Worm (Caenorhabditis elegans) whole organism, young adult: ENCODE results near the gene mlcd-1.

Experiments
- cebp-1 ChIP-seq, 2 experiments: fragments of 200-800 bp in 1 of 2; sonication (Bioruptor generic) in 1 of 2; sonication (generic microtip) in 1 of 2; IDR thresholded peaks in 1 of 2; optimal IDR thresholded peaks in 1 of 2; 2 replicates each; pipeline versions ENCODE4 v1.3.6 to Lab custom; 2017 to 2022; ENCODE audit warnings: missing compliant biosample characterization in 2 of 2, missing genetic modification characterization in 2 of 2, mild to moderate bottlenecking in 1 of 2, missing genetic modification reagents in 1 of 2, moderate library complexity in 1 of 2
- nfya-1 ChIP-seq: sonication (generic microtip); optimal IDR thresholded peaks from 2 replicates; lab custom pipeline; 2017; ENCODE audit warnings: antibody characterized with exemption, missing compliant biosample characterization, missing genetic modification characterization, borderline replicate concordance; ENCODE audit not compliant: insufficient read depth
- nfya-2 ChIP-seq: fragments of 200-800 bp; sonication (Bioruptor generic); IDR thresholded peaks from 2 replicates; pipeline ENCODE4 v1.3.6; 2022; ENCODE audit warnings: missing genetic modification reagents, missing genetic modification characterization, missing compliant biosample characterization
- pha-4 ChIP-seq: fragments of 150-350 bp; sonication (generic microtip); optimal IDR thresholded peaks from 2 replicates; lab custom pipeline; 2014; ENCODE audit warnings: missing biosample characterization, missing genetic modification reagents, missing genetic modification characterization
- snpc-4 ChIP-seq, 5 experiments: fragments of 150-350 bp in 1 of 5; sonication (generic microtip) in 4 of 5; optimal IDR thresholded peaks; 2 replicates each; lab custom pipeline; 2014 to 2018; ENCODE audit warnings: missing genetic modification characterization in 5 of 5, missing biosample characterization in 3 of 5, antibody characterized with exemption in 2 of 5, mild to moderate bottlenecking in 2 of 5, missing compliant biosample characterization in 2 of 5, missing genotype in 2 of 5, moderate library complexity in 2 of 5, missing genetic modification reagents in 1 of 5

DNA sequence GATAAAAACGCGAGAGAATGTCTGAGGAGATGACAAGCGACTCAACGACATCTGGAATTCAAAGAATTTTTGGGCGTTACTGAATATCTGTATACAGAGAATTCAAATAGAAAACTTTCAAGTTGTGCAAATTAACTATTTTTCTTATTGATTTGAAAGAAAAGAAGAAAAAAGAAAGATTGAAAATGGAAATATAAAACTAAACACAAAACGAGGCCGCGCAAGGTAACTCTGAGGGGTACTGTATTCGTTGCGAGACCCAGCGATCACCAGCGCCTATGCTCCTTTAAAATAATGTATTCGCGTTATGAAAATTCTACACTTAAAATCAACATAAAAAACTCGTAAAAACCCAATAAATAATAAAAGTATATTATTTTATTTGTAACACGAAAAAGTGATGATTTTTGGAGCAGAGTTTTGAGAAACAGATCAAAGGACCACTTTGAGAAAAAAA lies 27.9 kb upstream of the mlcd-1 start, which contains the start of gene asb-1:
- TF ChIP-seq snpc-4 (GFP tag; optimal IDR thresholded peaks at IDR 0.05; lab: Kevin White, UChicago): no peak
- TF ChIP-seq snpc-4 (tag; optimal IDR thresholded peaks at IDR 0.05; lab: Kevin White, UChicago): peak in 1 of 4 experiments; percentile 27
- TF ChIP-seq nfya-1 (tag; lab: Kevin White, UChicago): no peak
- TF ChIP-seq pha-4 (tag; lab: Kevin White, UChicago): no peak
- no peak for TF ChIP-seq nfya-2 (GFP tag; lab: Robert Waterston, UW)
- no peak for TF ChIP-seq cebp-1 (GFP tag; IDR thresholded peaks at IDR 0.05; lab: Robert Waterston, UW)
- peak; percentile 3 for TF ChIP-seq cebp-1 (tag; optimal IDR thresholded peaks at IDR 0.05; lab: Kevin White, UChicago)
